Worm (Caenorhabditis elegans): ENCODE data around the gene K02D10.8.

DNA sequence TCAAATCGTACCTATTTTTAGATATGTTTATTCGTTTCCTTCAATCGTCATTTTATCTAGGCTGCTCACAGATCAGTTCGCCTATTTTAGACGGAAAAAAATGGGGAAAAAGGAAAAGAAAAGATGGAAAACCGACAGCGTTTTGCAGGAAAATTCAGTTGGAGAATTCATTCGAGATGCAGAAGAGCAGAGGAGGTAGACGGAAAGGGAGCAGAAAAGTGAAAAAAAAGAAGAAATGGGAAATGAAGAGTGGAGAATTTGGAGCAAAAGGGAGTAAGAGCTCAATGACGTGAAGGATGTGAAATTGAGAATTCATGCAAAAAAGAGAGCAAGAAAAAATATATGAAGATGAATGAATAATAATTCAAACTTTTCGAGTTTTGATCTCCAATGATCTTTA, 1.7 kb upstream of the K02D10.8 start:
- TF ChIP-seq nhr-10 (tag; optimal IDR thresholded peaks at IDR 0.05) (no peak), fos-1 (tag; optimal IDR thresholded peaks at IDR 0.05) (no peak), dmd-4 (tag; optimal IDR thresholded peaks at IDR 0.05) (no peak), alr-1 (tag; optimal IDR thresholded peaks at IDR 0.05) (no peak), ztf-11 (tag; optimal IDR thresholded peaks at IDR 0.05) (no peak), unc-39 (tag; optimal IDR thresholded peaks at IDR 0.05) (no peak), ama-1 (optimal IDR thresholded peaks at IDR 0.05) (no peak), ztf-4 (tag; optimal IDR thresholded peaks at IDR 0.05) (no peak), lin-13 (GFP tag; optimal IDR thresholded peaks at IDR 0.05) (no peak), egl-27 (tag; optimal IDR thresholded peaks at IDR 0.05) (no peak), aly-2 (tag; optimal IDR thresholded peaks at IDR 0.05) (no peak), nhr-77 (tag; optimal IDR thresholded peaks at IDR 0.05) (no peak), unc-62 (GFP tag; optimal IDR thresholded peaks at IDR 0.05) (no peak), nhr-11 (tag; optimal IDR thresholded peaks at IDR 0.05) (no peak)

All from whole organism, L2 larva.